Fruit fly (Drosophila melanogaster) Kc167 (cell line): Measurements from ENCODE around the gene CG7239.

ENCODE experiments used
- Myc ChIP-seq: fragments of >200 bp; optimal IDR thresholded peaks from 2 replicates; lab custom pipeline; 2017; ENCODE audit warnings: missing external identifiers
- Sin3A ChIP-seq: fragments of >200 bp; optimal IDR thresholded peaks from 2 replicates; lab custom pipeline; 2018; ENCODE audit warnings: missing external identifiers
- h ChIP-seq: fragments of >200 bp; optimal IDR thresholded peaks from 3 replicates; lab custom pipeline; 2018; ENCODE audit warnings: missing external identifiers
- insv ChIP-seq: fragments of >200 bp; optimal IDR thresholded peaks from 3 replicates; lab custom pipeline; 2018; ENCODE audit warnings: missing external identifiers
- psq ChIP-seq: fragments of >200 bp; optimal IDR thresholded peaks from 2 replicates; lab custom pipeline; 2017; ENCODE audit warnings: missing external identifiers
- ttk ChIP-seq: sonication (Bioruptor generic); optimal IDR thresholded peaks from 2 replicates; lab custom pipeline; 2017; ENCODE audit warnings: missing external identifiers

DNA sequence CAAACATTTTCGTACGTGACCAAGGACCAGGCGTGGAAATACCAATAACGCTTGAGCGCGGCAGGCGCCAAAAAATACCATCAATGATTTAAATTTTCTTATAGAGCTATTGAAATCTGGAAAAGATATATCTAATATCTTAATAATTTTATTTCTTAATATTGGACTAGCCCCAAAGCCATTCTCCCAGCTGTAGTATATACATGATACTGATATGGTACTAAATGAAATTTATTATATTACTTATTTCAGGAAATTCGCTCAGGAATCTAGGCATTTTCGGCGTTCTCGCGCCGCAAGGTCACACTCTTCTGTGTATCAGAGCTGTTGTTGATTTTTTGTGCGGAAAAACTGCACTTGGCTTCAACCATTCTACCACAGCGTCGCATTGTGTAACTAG lies at the start of gene CG7239, which contains the start of gene CG14005:
- TF ChIP-seq h (lab: Kevin White, UChicago) = no peak
- TF ChIP-seq Myc (lab: Kevin White, UChicago) = no peak
- TF ChIP-seq psq = no peak
- TF ChIP-seq Sin3A (lab: Kevin White, UChicago) = no peak
- no peak for TF ChIP-seq ttk
- no peak for TF ChIP-seq insv (lab: Kevin White, UChicago)
